Fruit fly (Drosophila melanogaster): ENCODE results near the gene Arp1.

Gene Arp1

dm6 chr3R:12685290-12685689, 6.3 kb upstream of the Arp1 start:
- TF ChIP-seq EcR (GFP tag; optimal IDR thresholded peaks at IDR 0.05): no peak
- TF ChIP-seq Pif1A (GFP tag; optimal IDR thresholded peaks at IDR 0.05): no peak
- TF ChIP-seq CG15710 (tag; optimal IDR thresholded peaks at IDR 0.05): no peak
- no peak for TF ChIP-seq CG4496 (GFP tag; IDR thresholded peaks at IDR 0.05)
- TF ChIP-seq fd96Ca (GFP tag; IDR thresholded peaks at IDR 0.05): no peak
- no peak for TF ChIP-seq CG34367 (tag; optimal IDR thresholded peaks at IDR 0.05)
- no peak for TF ChIP-seq CG10348 (GFP tag; IDR thresholded peaks at IDR 0.05)
- no peak for TF ChIP-seq CG17806 (tag; optimal IDR thresholded peaks at IDR 0.05)
- TF ChIP-seq gl (tag; optimal IDR thresholded peaks at IDR 0.05): no peak
- TF ChIP-seq CG12605 (GFP tag; IDR thresholded peaks at IDR 0.05): no peak
- no peak for TF ChIP-seq CG8301 (tag; optimal IDR thresholded peaks at IDR 0.05)
- TF ChIP-seq CG9948 (tag; optimal IDR thresholded peaks at IDR 0.05): no peak
- TF ChIP-seq CG32121 (GFP tag; IDR thresholded peaks at IDR 0.05): no peak

- TF ChIP-seq CG15710 (tag; optimal IDR thresholded peaks at IDR 0.05) (no peak), fd96Ca (GFP tag; IDR thresholded peaks at IDR 0.05) (no peak), CG10348 (GFP tag; IDR thresholded peaks at IDR 0.05) (no peak), EcR (GFP tag; optimal IDR thresholded peaks at IDR 0.05) (no peak), CG8301 (tag; optimal IDR thresholded peaks at IDR 0.05) (no peak), rn (GFP tag; IDR thresholded peaks at IDR 0.05) (no peak)
Measured at dm6 chr3R:12688116-12688515, 3.4 kb upstream of the Arp1 start.

- TF ChIP-seq D1 (tag; optimal IDR thresholded peaks at IDR 0.05): no peak
- no peak for TF ChIP-seq EcR (GFP tag; optimal IDR thresholded peaks at IDR 0.05)
- TF ChIP-seq Pif1A (GFP tag; optimal IDR thresholded peaks at IDR 0.05): no peak
Measured at dm6 chr3R:12688672-12689417, 2.7 kb upstream of the Arp1 start, which contains the start of gene kar. TSS of gene kar (minus strand) at chr3R:12689367.

DNA sequence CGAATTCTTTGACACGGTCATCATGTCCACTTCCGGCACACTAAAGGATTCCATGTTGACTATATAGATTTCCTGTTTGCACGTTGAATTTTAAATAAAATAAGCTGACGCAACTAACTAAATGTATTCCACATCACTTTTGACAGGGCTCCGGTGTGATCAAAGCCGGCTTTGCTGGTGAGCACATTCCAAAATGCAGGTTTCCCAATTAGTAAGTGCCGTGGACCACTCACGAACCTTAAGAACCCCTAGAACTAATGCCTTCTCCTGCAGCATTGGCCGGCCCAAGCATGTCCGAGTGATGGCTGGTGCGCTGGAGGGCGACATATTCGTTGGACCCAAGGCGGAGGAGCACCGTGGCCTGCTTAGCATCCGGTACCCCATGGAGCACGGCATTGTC, 954 bp downstream of the Arp1 start, which contains the start of gene CG31347:
Gene CG31347, minus strand, starts transcription at position 101 of the 400 bp plus-strand sequence.
- TF ChIP-seq CG32121 (GFP tag; IDR thresholded peaks at IDR 0.05) (no peak), CG15710 (tag; optimal IDR thresholded peaks at IDR 0.05) (no peak), CG13204 (GFP tag; optimal IDR thresholded peaks at IDR 0.05) (no peak), gl (tag; optimal IDR thresholded peaks at IDR 0.05) (no peak), CG34367 (tag; optimal IDR thresholded peaks at IDR 0.05) (no peak), CG8301 (tag; optimal IDR thresholded peaks at IDR 0.05) (no peak), Snoo (tag; optimal IDR thresholded peaks at IDR 0.05) (no peak), rn (GFP tag; IDR thresholded peaks at IDR 0.05) (no peak), D1 (tag; optimal IDR thresholded peaks at IDR 0.05) (no peak), fd96Ca (GFP tag; IDR thresholded peaks at IDR 0.05) (no peak), CG9948 (tag; optimal IDR thresholded peaks at IDR 0.05) (no peak), EcR (GFP tag; optimal IDR thresholded peaks at IDR 0.05) (no peak), CG12605 (GFP tag; IDR thresholded peaks at IDR 0.05) (no peak), CG17806 (tag; optimal IDR thresholded peaks at IDR 0.05) (no peak), CG10348 (GFP tag; IDR thresholded peaks at IDR 0.05) (no peak), Ets98B (GFP tag; IDR thresholded peaks at IDR 0.05) (no peak), CG14655 (GFP tag; optimal IDR thresholded peaks at IDR 0.05) (no peak), Pif1A (GFP tag; optimal IDR thresholded peaks at IDR 0.05) (no peak)

dm6 chr3R:12694742-12695141, 3.2 kb downstream of the Arp1 start, which contains the start of the genes CG14391 and NijC:
TSS of gene CG14391 (minus strand) at chr3R:12694842.
TSS of gene NijC (plus strand) at chr3R:12695129.
- no peak for TF ChIP-seq fd96Ca (GFP tag; IDR thresholded peaks at IDR 0.05)
- no peak for TF ChIP-seq CG17806 (tag; optimal IDR thresholded peaks at IDR 0.05)
- no peak for TF ChIP-seq CG8159 (tag; optimal IDR thresholded peaks at IDR 0.05)
- no peak for TF ChIP-seq CG4496 (GFP tag; IDR thresholded peaks at IDR 0.05)
- no peak for TF ChIP-seq Ets98B (GFP tag; IDR thresholded peaks at IDR 0.05)
- TF ChIP-seq CG10348 (GFP tag; IDR thresholded peaks at IDR 0.05): no peak
- TF ChIP-seq EcR (GFP tag; optimal IDR thresholded peaks at IDR 0.05): no peak
- no peak for TF ChIP-seq CG32121 (GFP tag; IDR thresholded peaks at IDR 0.05)
- no peak for TF ChIP-seq Pif1B (GFP tag; optimal IDR thresholded peaks at IDR 0.05)
- no peak for TF ChIP-seq D1 (tag; optimal IDR thresholded peaks at IDR 0.05)
- TF ChIP-seq CG12605 (GFP tag; IDR thresholded peaks at IDR 0.05): no peak
- no peak for TF ChIP-seq rn (GFP tag; IDR thresholded peaks at IDR 0.05)
- no peak for TF ChIP-seq CG8301 (tag; optimal IDR thresholded peaks at IDR 0.05)
- TF ChIP-seq CG13204 (GFP tag; optimal IDR thresholded peaks at IDR 0.05): no peak
- no peak for TF ChIP-seq CG14655 (GFP tag; optimal IDR thresholded peaks at IDR 0.05)

- TF ChIP-seq CG13204 (GFP tag; optimal IDR thresholded peaks at IDR 0.05) (no peak), D1 (tag; optimal IDR thresholded peaks at IDR 0.05) (no peak), EcR (GFP tag; optimal IDR thresholded peaks at IDR 0.05) (no peak), CG10348 (GFP tag; IDR thresholded peaks at IDR 0.05) (no peak), CG8159 (tag; optimal IDR thresholded peaks at IDR 0.05) (no peak), Pif1A (GFP tag; optimal IDR thresholded peaks at IDR 0.05) (no peak), rn (GFP tag; IDR thresholded peaks at IDR 0.05) (no peak), CG14655 (GFP tag; optimal IDR thresholded peaks at IDR 0.05) (no peak), Snoo (tag; optimal IDR thresholded peaks at IDR 0.05) (no peak), CG4496 (GFP tag; IDR thresholded peaks at IDR 0.05) (no peak), CG34367 (tag; optimal IDR thresholded peaks at IDR 0.05) (no peak), Ets98B (GFP tag; IDR thresholded peaks at IDR 0.05) (no peak), CG8301 (tag; optimal IDR thresholded peaks at IDR 0.05) (no peak)
Measured at dm6 chr3R:12697022-12697421, 5.5 kb downstream of the Arp1 start, which contains the start of gene Past1. TSS of gene Past1 (plus strand) at chr3R:12697322.

Measured in whole organism, pupa.